Worm (Caenorhabditis elegans) whole organism, midembryonic: Measurements from ENCODE around the gene srw-36.

Experiments used
- T22C8.4 ChIP-seq: fragments of 200-800 bp; sonication (Bioruptor generic); IDR thresholded peaks from 2 replicates; pipeline ENCODE4 v1.3.6; 2022; ENCODE audit warnings: missing genetic modification characterization, missing compliant biosample characterization
- cog-1 ChIP-seq: sonication (generic microtip); optimal IDR thresholded peaks from 2 replicates; lab custom pipeline; 2016; ENCODE audit warnings: missing genetic modification characterization, missing compliant biosample characterization
- flt-1 ChIP-seq: fragments of 200-800 bp; sonication (Bioruptor generic); IDR thresholded peaks from 2 replicates; pipeline ENCODE4 v1.3.6; 2022; ENCODE audit warnings: missing genetic modification characterization, missing compliant biosample characterization
- klf-2 ChIP-seq: fragments of 200-800 bp; sonication (Bioruptor generic); conservative IDR thresholded peaks from 2 replicates; pipeline ENCODE4 v1.3.6; 2022; ENCODE audit warnings: missing genetic modification reagents, missing genetic modification characterization, missing compliant biosample characterization
- med-1 ChIP-seq: sonication (generic microtip); optimal IDR thresholded peaks from 2 replicates; lab custom pipeline; 2017; ENCODE audit warnings: missing genetic modification characterization, mild to moderate bottlenecking, missing compliant biosample characterization, antibody characterized with exemption, missing genetic modification reagents; ENCODE audit not compliant: insufficient read depth
- ref-1 ChIP-seq: fragments of 200-800 bp; sonication (Bioruptor generic); conservative IDR thresholded peaks from 2 replicates; pipeline ENCODE4 v1.3.6; 2022; ENCODE audit warnings: missing genetic modification reagents, missing genetic modification characterization, missing compliant biosample characterization
- tab-1 ChIP-seq: fragments of 200-800 bp; sonication (Bioruptor generic); IDR thresholded peaks from 2 replicates; pipeline ENCODE4 v1.3.6; 2022; ENCODE audit warnings: missing genetic modification characterization, missing compliant biosample characterization
- ztf-23 ChIP-seq: fragments of 200-800 bp; sonication (Bioruptor generic); IDR thresholded peaks from 2 replicates; pipeline ENCODE4 v1.3.6; 2022; ENCODE audit warnings: missing genetic modification reagents, missing genetic modification characterization, missing compliant biosample characterization
- ztf-29 ChIP-seq: fragments of 200-800 bp; sonication (Bioruptor generic); IDR thresholded peaks from 2 replicates; pipeline ENCODE4 v1.3.6; 2022; ENCODE audit warnings: missing genetic modification reagents, missing genetic modification characterization, missing compliant biosample characterization

The srw-36 gene

DNA sequence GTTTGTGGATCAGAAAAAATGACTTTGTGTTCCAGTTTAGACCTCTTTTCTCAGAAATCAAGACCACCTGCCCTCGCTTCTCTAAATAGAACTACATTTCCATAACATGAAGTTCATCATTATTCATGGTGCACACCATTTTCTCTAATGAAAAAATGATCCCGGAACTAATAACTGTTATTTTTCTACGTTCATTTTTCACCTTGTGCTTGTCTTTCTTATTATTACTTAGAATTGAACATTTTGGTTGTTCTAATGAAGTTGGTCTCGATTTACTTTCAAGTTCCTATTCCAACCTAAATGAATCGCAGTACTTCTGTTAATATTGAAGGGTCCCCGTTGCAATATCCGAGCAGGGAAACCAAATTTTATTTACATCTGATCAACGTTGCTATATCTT lies at the start of gene srw-36:
Gene srw-36 (plus strand): TSS at position 301 of the 400 bp plus-strand sequence.
- no peak for TF ChIP-seq T22C8.4
- no peak for TF ChIP-seq ztf-23
- no peak for TF ChIP-seq flt-1 (GFP tag; lab: Robert Waterston, UW)
- no peak for TF ChIP-seq cog-1 (tag; lab: Kevin White, UChicago)
- TF ChIP-seq tab-1 = no peak
- no peak for TF ChIP-seq ztf-29 (GFP tag; lab: Robert Waterston, UW)
- no peak for TF ChIP-seq ref-1
- TF ChIP-seq klf-2 (GFP tag; lab: Robert Waterston, UW) = no peak
- no peak for TF ChIP-seq med-1 (GFP tag; lab: Kevin White, UChicago)

DNA sequence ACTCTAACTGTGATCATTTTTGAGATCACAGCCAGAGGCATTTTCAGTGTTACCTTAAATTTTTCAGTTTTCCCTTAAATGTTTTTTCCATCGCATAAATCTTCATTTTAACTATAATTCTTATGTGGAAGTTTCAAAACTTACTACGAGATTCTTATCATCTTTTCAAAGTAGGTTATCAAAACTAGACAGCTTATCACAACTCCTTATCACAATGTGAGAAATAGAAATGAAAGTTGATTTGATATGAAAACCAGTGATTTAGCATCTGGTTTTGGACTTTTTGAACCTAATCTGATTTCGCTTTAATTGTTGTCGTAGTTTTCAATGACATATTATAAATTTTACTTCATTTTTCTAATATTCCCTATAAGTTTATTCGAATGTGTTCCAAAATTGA lies 47.1 kb upstream of the srw-36 start, which contains the start of gene mltn-11:
Gene mltn-11 (plus strand): TSS at position 276 of the 400 bp plus-strand sequence.
- TF ChIP-seq cog-1 (tag; lab: Kevin White, UChicago) (no peak), tab-1 (no peak), T22C8.4 (no peak), klf-2 (GFP tag; lab: Robert Waterston, UW) (no peak), ztf-29 (GFP tag; lab: Robert Waterston, UW) (no peak), ztf-23 (no peak), med-1 (GFP tag; lab: Kevin White, UChicago) (no peak), ref-1 (no peak), flt-1 (GFP tag; lab: Robert Waterston, UW) (no peak)

DNA sequence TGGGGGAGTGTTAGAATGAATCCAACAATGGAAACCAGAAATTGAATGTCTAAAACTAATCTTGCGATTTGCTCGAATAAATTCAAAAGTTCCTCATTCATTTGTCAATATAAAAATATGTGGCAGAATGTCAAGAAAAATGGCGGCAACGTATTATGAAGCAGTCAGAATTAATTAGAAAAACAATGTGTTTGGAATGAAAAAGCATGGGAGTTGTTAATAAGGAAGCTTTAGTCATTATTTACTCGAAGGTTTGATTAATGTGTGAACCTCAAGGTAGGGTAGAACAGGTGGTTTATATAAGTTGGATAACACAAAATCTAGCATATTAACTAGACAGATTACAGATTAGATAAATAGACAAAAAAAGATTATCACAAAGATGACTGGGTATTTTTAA lies 44.8 kb upstream of the srw-36 start, which contains the start of gene srw-76:
Gene srw-76 (minus strand): TSS at position 101 of the 400 bp plus-strand sequence.
- TF ChIP-seq ref-1 = no peak
- no peak for TF ChIP-seq med-1 (GFP tag; lab: Kevin White, UChicago)
- TF ChIP-seq ztf-29 (GFP tag; lab: Robert Waterston, UW) = no peak
- no peak for TF ChIP-seq flt-1 (GFP tag; lab: Robert Waterston, UW)

DNA sequence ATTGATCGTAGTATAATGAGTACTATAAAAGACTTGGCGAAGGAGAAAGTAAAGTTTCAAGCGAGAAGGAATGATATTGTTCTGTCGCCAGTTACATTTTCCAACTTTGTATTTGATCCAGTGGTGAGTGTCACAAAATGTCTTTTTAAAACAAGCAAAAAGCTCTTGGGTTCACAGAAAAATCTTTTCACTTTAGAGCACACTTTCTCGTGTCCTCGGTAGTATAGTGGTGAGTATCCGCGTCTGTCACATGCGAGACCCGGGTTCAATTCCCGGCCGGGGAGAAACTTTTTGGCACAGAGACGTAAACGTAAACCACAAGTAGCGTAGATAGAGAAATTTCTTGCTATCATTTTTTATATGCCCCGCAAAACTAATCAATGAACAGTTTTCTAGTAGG lies 42.6 kb upstream of the srw-36 start:
- TF ChIP-seq cog-1 (tag; lab: Kevin White, UChicago) = no peak

DNA sequence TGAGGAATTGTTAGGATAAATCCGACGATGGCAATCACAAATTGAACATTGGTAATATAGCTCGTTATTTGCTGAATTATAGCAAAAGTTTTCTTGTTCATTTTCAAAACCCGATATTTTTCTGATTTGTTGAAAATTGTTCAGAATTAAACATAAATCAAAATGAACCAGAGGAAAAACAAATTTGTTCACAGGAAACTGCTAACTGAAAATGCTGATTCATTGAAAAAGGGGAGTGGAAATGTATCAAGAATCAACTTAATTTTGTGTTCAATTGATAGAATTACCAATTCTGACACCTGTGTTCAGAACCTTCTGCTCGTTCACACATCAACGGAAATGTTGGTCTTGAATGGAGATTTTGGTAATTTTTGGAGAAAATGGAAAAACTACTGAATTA lies 39.4 kb upstream of the srw-36 start, which contains the start of gene srw-77:
Gene srw-77 (minus strand): TSS at position 101 of the 400 bp plus-strand sequence.
- TF ChIP-seq klf-2 (GFP tag; lab: Robert Waterston, UW) (no peak), cog-1 (tag; lab: Kevin White, UChicago) (no peak), ref-1 (no peak), T22C8.4 (no peak), ztf-29 (GFP tag; lab: Robert Waterston, UW) (no peak), flt-1 (GFP tag; lab: Robert Waterston, UW) (no peak), tab-1 (no peak), med-1 (GFP tag; lab: Kevin White, UChicago) (no peak), ztf-23 (no peak)

DNA sequence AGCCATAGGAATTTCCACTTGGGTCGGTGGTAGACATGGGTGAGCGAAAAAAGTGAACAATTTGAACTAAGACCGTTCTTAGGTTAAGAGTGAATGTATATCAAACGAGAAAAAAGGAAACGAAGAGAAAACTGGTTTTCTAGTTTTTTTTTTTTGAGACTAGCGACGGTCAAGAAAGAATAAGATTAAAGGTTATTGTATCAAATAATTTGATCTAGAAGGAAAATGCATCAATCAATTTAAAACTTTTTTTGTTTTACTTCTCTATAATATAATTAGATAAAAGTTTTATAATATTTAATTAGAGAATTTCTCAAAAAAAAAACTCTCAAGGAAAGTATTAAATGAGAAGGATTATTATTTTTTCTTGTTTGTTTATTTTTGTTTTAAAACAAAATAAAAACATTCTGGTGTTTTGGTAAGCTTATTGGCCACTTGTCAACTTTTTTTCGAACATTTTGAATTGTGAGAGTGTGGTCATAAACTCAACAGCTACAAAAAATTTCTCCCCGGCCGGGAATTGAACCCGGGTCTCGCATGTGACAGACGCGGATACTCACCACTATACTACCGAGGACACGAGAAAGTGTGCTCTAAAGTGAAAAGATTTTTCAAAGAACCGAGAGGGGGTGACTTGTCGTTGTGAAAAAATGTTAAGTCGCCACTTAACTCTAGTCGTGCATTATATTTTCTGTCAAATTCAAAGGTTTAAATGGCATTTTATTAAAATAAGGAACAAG lies 37.6 kb upstream of the srw-36 start, which contains the start of gene W06G6.17:
Gene W06G6.17 (minus strand): TSS at position 51 of the 740 bp plus-strand sequence.
- TF ChIP-seq klf-2 (GFP tag; lab: Robert Waterston, UW) (no peak), tab-1 (no peak), cog-1 (tag; lab: Kevin White, UChicago) (no peak), med-1 (GFP tag; lab: Kevin White, UChicago) (no peak), ztf-23 (no peak), T22C8.4 (no peak), flt-1 (GFP tag; lab: Robert Waterston, UW) (no peak), ztf-29 (GFP tag; lab: Robert Waterston, UW) (no peak), ref-1 (no peak)

DNA sequence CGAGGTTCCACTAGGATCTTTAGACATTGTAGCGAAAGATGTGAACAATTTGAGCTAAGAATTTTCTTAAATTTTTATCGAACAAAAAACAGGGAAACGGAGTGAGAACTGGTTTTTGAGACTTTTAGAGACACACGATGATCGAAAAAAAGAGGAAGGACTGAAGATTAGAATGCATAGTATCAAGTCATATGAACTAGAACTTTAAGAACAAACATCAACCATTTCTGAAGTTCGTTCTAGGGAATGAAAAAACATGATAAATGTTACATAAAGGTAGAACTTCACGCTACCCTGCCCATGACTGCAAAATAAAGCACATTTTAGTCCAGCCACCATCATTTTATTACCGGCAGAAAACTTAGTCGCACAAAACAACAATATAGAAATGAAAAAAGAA lies 36.6 kb upstream of the srw-36 start, which contains the start of gene W06G6.9:
Gene W06G6.9 (minus strand): TSS at position 101 of the 400 bp plus-strand sequence.
- no peak for TF ChIP-seq cog-1 (tag; lab: Kevin White, UChicago)
- TF ChIP-seq tab-1 = no peak
- TF ChIP-seq ztf-23 = no peak
- TF ChIP-seq flt-1 (GFP tag; lab: Robert Waterston, UW) = no peak
- TF ChIP-seq klf-2 (GFP tag; lab: Robert Waterston, UW) = no peak

DNA sequence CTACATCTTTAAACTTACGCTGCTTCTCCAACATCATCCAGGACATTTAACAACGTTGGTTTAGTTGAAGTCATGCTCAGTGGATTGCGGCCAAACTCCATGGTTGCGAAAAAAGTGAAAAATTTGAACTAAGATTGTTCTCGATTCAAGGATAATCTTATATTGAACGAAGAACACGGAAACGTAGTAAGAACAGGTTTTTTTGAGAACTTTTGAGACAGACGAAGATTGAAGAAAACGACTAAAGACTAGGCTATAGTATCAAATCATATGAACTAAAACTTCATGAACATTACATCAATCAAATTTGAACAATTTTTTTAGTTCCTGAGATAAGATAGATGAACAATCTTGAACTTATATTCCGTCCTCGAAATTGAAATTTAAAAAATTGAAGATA lies 35.9 kb upstream of the srw-36 start, which contains the start of gene W06G6.10:
Gene W06G6.10 (minus strand): TSS at position 101 of the 400 bp plus-strand sequence.
- no peak for TF ChIP-seq ztf-29 (GFP tag; lab: Robert Waterston, UW)
- TF ChIP-seq T22C8.4 = no peak
- TF ChIP-seq tab-1 = no peak
- no peak for TF ChIP-seq cog-1 (tag; lab: Kevin White, UChicago)
- no peak for TF ChIP-seq klf-2 (GFP tag; lab: Robert Waterston, UW)
- no peak for TF ChIP-seq med-1 (GFP tag; lab: Kevin White, UChicago)
- no peak for TF ChIP-seq flt-1 (GFP tag; lab: Robert Waterston, UW)

DNA sequence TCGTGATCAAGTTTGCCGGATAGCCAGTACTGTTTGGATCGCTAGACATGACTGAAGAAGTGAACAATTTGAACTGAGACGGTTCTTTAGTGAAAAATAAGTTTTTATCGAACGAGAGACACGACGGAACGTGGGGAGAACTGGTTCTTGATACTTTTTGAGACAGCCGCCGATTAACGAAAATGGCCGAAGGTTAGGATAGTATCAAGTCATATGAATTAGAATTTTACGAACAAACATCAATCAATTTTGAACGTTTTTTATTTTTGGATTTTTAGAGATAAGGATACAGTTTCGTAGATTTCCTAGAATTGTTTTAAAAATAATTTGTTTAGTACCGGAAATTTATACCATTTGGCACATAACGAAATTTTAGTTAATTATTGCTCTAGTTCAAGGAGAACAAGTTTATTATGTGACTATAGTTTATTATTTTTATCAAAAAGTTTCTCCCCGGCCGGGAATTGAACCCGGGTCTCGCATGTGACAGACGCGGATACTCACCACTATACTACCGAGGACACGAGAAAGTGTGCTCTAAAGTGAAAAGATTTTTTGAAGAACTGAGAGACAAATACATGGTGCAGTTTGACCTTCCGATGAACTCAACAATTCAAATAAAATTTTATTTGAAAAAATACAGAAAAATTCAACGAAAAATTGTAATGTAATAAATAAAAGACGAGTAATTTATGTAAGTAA lies 34.5 kb upstream of the srw-36 start, which contains the start of gene W06G6.20:
Gene W06G6.20 (minus strand): TSS at position 51 of the 702 bp plus-strand sequence.
- no peak for TF ChIP-seq klf-2 (GFP tag; lab: Robert Waterston, UW)
- TF ChIP-seq T22C8.4 = no peak
- no peak for TF ChIP-seq med-1 (GFP tag; lab: Kevin White, UChicago)
- TF ChIP-seq tab-1 = no peak
- TF ChIP-seq ztf-29 (GFP tag; lab: Robert Waterston, UW) = no peak
- TF ChIP-seq cog-1 (tag; lab: Kevin White, UChicago) = no peak
- TF ChIP-seq ztf-23 = no peak
- TF ChIP-seq flt-1 (GFP tag; lab: Robert Waterston, UW) = no peak
- no peak for TF ChIP-seq ref-1
